Fruit fly (Drosophila melanogaster) whole organism, embryonic: ENCODE data around the gene Fbw5.

Experiments
- Blimp-1 ChIP-seq: fragments of 200-800 bp; sonication (Bioruptor generic); optimal IDR thresholded peaks from 3 replicates; lab custom pipeline; 2018; ENCODE audit warnings: missing biosample characterization, missing genetic modification characterization, mild to moderate bottlenecking, moderate library complexity, missing genetic modification reagents
- CG10321 ChIP-seq: fragments of 200-800 bp; sonication (Bioruptor generic); IDR thresholded peaks from 2 replicates; pipeline ENCODE4 v1.3.6; 2022; ENCODE audit warnings: missing biosample characterization, missing genetic modification characterization
- CG10462 ChIP-seq: fragments of 200-800 bp; sonication (Bioruptor generic); optimal IDR thresholded peaks from 2 replicates; lab custom pipeline; 2016; ENCODE audit warnings: missing biosample characterization, missing genetic modification characterization
- CG10959 ChIP-seq: fragments of 200-800 bp; sonication (Bioruptor generic); IDR thresholded peaks from 2 replicates; pipeline ENCODE4 v1.3.6; 2022; ENCODE audit warnings: missing biosample characterization, missing genetic modification characterization
- CG11085 ChIP-seq: fragments of 200-800 bp; sonication (Bioruptor generic); IDR thresholded peaks from 2 replicates; pipeline ENCODE4 v1.3.6; 2022; ENCODE audit warnings: missing biosample characterization, missing genetic modification characterization
- CG12236 ChIP-seq: fragments of 200-800 bp; sonication (Bioruptor generic); optimal IDR thresholded peaks from 2 replicates; lab custom pipeline; 2016; ENCODE audit warnings: missing biosample characterization, missing genetic modification characterization
- CG13775 ChIP-seq: fragments of 200-800 bp; sonication (Bioruptor generic); optimal IDR thresholded peaks from 3 replicates; lab custom pipeline; 2017; ENCODE audit warnings: missing biosample characterization, mild to moderate bottlenecking, missing genetic modification characterization
- CG14710 ChIP-seq: fragments of 200-800 bp; sonication (Bioruptor generic); optimal IDR thresholded peaks from 3 replicates; lab custom pipeline; 2019; ENCODE audit warnings: missing biosample characterization, mild to moderate bottlenecking, missing genetic modification characterization, moderate library complexity
- CG14860 ChIP-seq: fragments of 200-800 bp; sonication (Bioruptor generic); IDR thresholded peaks from 3 replicates; pipeline ENCODE4 v1.3.6; 2022; ENCODE audit warnings: missing biosample characterization, missing genetic modification characterization; ENCODE audit not compliant: partially characterized antibody
- CG1529 ChIP-seq: fragments of 200-800 bp; sonication (Bioruptor generic); optimal IDR thresholded peaks from 3 replicates; lab custom pipeline; 2018; ENCODE audit warnings: missing biosample characterization, missing genetic modification characterization
- CG15601 ChIP-seq: fragments of 200-800 bp; sonication (Bioruptor generic); optimal IDR thresholded peaks from 3 replicates; lab custom pipeline; 2019; ENCODE audit warnings: missing biosample characterization, mild to moderate bottlenecking, missing genetic modification characterization, moderate library complexity
- CG1647 ChIP-seq: fragments of 200-800 bp; sonication (Bioruptor generic); optimal IDR thresholded peaks from 3 replicates; lab custom pipeline; 2016; ENCODE audit warnings: missing biosample characterization, missing genetic modification characterization
- CG16815 ChIP-seq: fragments of 200-800 bp; sonication (Bioruptor generic); optimal IDR thresholded peaks from 3 replicates; lab custom pipeline; 2017; ENCODE audit warnings: missing biosample characterization, mild to moderate bottlenecking, missing genetic modification characterization
- CG17385 ChIP-seq: fragments of 200-800 bp; sonication (Bioruptor generic); optimal IDR thresholded peaks from 3 replicates; lab custom pipeline; 2018; ENCODE audit warnings: missing biosample characterization, mild to moderate bottlenecking, missing genetic modification characterization
- CG17829 ChIP-seq: fragments of 200-800 bp; optimal IDR thresholded peaks from 2 replicates; lab custom pipeline; 2019; ENCODE audit warnings: missing biosample characterization, mild to moderate bottlenecking, missing genetic modification characterization, moderate library complexity
- CG1832 ChIP-seq: fragments of 200-800 bp; sonication (Bioruptor generic); optimal IDR thresholded peaks from 2 replicates; lab custom pipeline; 2017; ENCODE audit warnings: missing biosample characterization, mild to moderate bottlenecking, missing genetic modification characterization, inconsistent platforms
- CG30431 ChIP-seq: fragments of 200-800 bp; sonication (Bioruptor generic); optimal IDR thresholded peaks from 2 replicates; lab custom pipeline; 2017; ENCODE audit warnings: missing biosample characterization, missing genetic modification characterization
- CG3163 ChIP-seq: fragments of 200-800 bp; sonication (Bioruptor generic); optimal IDR thresholded peaks from 3 replicates; lab custom pipeline; 2016; ENCODE audit warnings: missing biosample characterization, missing genetic modification characterization
- CG34376 ChIP-seq: fragments of 200-800 bp; sonication (Bioruptor generic); optimal IDR thresholded peaks from 2 replicates; lab custom pipeline; 2018; ENCODE audit warnings: missing biosample characterization, mild to moderate bottlenecking, missing genetic modification characterization
- CG5953 ChIP-seq: fragments of 200-800 bp; sonication (Bioruptor generic); IDR thresholded peaks from 2 replicates; pipeline ENCODE4 v1.3.6; 2022; ENCODE audit warnings: missing biosample characterization, missing genetic modification characterization
- CG6683 ChIP-seq: fragments of 200-800 bp; sonication (Bioruptor generic); optimal IDR thresholded peaks from 2 replicates; lab custom pipeline; 2017; ENCODE audit warnings: missing biosample characterization, mild to moderate bottlenecking, missing genetic modification characterization, missing genetic modification reagents
- CG6791 ChIP-seq: fragments of 200-800 bp; sonication (Bioruptor generic); IDR thresholded peaks from 3 replicates; pipeline ENCODE4 v1.3.6; 2022; ENCODE audit warnings: missing biosample characterization, missing genetic modification characterization; ENCODE audit not compliant: partially characterized antibody
- CG8089 ChIP-seq: fragments of 200-800 bp; sonication (Bioruptor generic); optimal IDR thresholded peaks from 3 replicates; lab custom pipeline; 2016; ENCODE audit warnings: missing biosample characterization, missing genetic modification characterization
- CTCF ChIP-seq: fragments of 200-800 bp; sonication (Bioruptor generic); optimal IDR thresholded peaks from 2 replicates; lab custom pipeline; 2017; ENCODE audit warnings: missing biosample characterization, mild to moderate bottlenecking, missing genetic modification characterization, moderate library complexity
- CrebB ChIP-seq: fragments of 200-800 bp; sonication (Bioruptor generic); optimal IDR thresholded peaks from 3 replicates; lab custom pipeline; 2018; ENCODE audit warnings: missing biosample characterization, mild to moderate bottlenecking, missing genetic modification characterization
- Elba2 ChIP-seq: fragments of 200-800 bp; sonication (Bioruptor generic); optimal IDR thresholded peaks from 3 replicates; lab custom pipeline; 2016; ENCODE audit warnings: missing biosample characterization, missing genetic modification characterization
- Fer2 ChIP-seq: fragments of 200-800 bp; sonication (Bioruptor generic); optimal IDR thresholded peaks from 2 replicates; lab custom pipeline; 2018; ENCODE audit warnings: missing biosample characterization, mild to moderate bottlenecking, missing genetic modification characterization, moderate library complexity
- H15 ChIP-seq: fragments of 200-800 bp; sonication (Bioruptor generic); IDR thresholded peaks from 3 replicates; pipeline ENCODE4 v1.3.6; 2022; ENCODE audit warnings: missing biosample characterization, missing genetic modification characterization
- HLH3B ChIP-seq: fragments of 200-800 bp; sonication (Bioruptor generic); IDR thresholded peaks from 2 replicates; pipeline ENCODE4 v1.3.6; 2022; ENCODE audit warnings: missing biosample characterization, missing genetic modification characterization
- Hey ChIP-seq: fragments of 200-800 bp; sonication (Bioruptor generic); optimal IDR thresholded peaks from 3 replicates; lab custom pipeline; 2018; ENCODE audit warnings: missing biosample characterization, mild to moderate bottlenecking, missing genetic modification characterization
- Hr78 ChIP-seq, 2 experiments: fragments of 200-800 bp in 1 of 2; fragments of >200 bp in 1 of 2; sonication (Bioruptor generic) in 1 of 2; optimal IDR thresholded peaks; 2 replicates each; lab custom pipeline; 2017 to 2019; ENCODE audit warnings: missing biosample characterization in 2 of 2, missing genetic modification characterization in 2 of 2, mild to moderate bottlenecking in 1 of 2, moderate library complexity in 1 of 2
- Lim3 ChIP-seq: fragments of 200-800 bp; sonication (Bioruptor generic); IDR thresholded peaks from 2 replicates; pipeline ENCODE4 v1.3.6; 2022; ENCODE audit warnings: missing biosample characterization, missing genetic modification characterization
- Lpt ChIP-seq: fragments of >200 bp; optimal IDR thresholded peaks from 2 replicates; lab custom pipeline; 2018; ENCODE audit warnings: missing biosample characterization, missing genetic modification characterization
- Nf-YA ChIP-seq: fragments of 200-800 bp; sonication (Bioruptor generic); IDR thresholded peaks from 2 replicates; pipeline ENCODE4 v1.3.6; 2022; ENCODE audit warnings: missing biosample characterization, missing genetic modification characterization
- Optix ChIP-seq: fragments of 200-800 bp; sonication (Bioruptor generic); IDR thresholded peaks from 3 replicates; pipeline ENCODE4 v1.3.6; 2022; ENCODE audit warnings: missing biosample characterization, missing genetic modification characterization
- Spps ChIP-seq: fragments of 200-800 bp; sonication (Bioruptor generic); optimal IDR thresholded peaks from 2 replicates; lab custom pipeline; 2018; ENCODE audit warnings: missing biosample characterization, mild to moderate bottlenecking, missing genetic modification characterization
- ac ChIP-seq: fragments of 200-800 bp; sonication (Bioruptor generic); optimal IDR thresholded peaks from 3 replicates; lab custom pipeline; 2017; ENCODE audit warnings: missing biosample characterization, mild to moderate bottlenecking, missing genetic modification characterization
- chif ChIP-seq, 2 experiments: fragments of 200-800 bp; sonication (Bioruptor generic); optimal IDR thresholded peaks; 3 replicates each; lab custom pipeline; 2016; ENCODE audit warnings: missing biosample characterization in 2 of 2, missing genetic modification characterization in 2 of 2
- chm ChIP-seq: fragments of 200-800 bp; sonication (Bioruptor generic); IDR thresholded peaks from 2 replicates; pipeline ENCODE4 v1.3.6; 2022; ENCODE audit warnings: missing biosample characterization, missing genetic modification characterization
- dpn ChIP-seq, 2 experiments: fragments of 200-800 bp; sonication (Bioruptor generic); optimal IDR thresholded peaks; 3 replicates each; lab custom pipeline; 2016; ENCODE audit warnings: missing biosample characterization in 2 of 2, missing genetic modification characterization in 2 of 2
- esg ChIP-seq: fragments of 200-800 bp; sonication (Bioruptor generic); conservative IDR thresholded peaks from 2 replicates; pipeline ENCODE4 v1.3.6; 2022; ENCODE audit warnings: missing biosample characterization, missing genetic modification characterization
- gsb ChIP-seq: fragments of 200-800 bp; sonication (Bioruptor generic); IDR thresholded peaks from 2 replicates; pipeline ENCODE4 v1.3.6; 2022; ENCODE audit warnings: missing biosample characterization, missing genetic modification characterization
- h ChIP-seq: fragments of >200 bp; optimal IDR thresholded peaks from 2 replicates; lab custom pipeline; 2017
- lab ChIP-seq: fragments of 200-800 bp; sonication (Bioruptor generic); optimal IDR thresholded peaks from 3 replicates; lab custom pipeline; 2017; ENCODE audit warnings: missing biosample characterization, missing genetic modification characterization, mild to moderate bottlenecking, moderate library complexity, missing genetic modification reagents
- mirr ChIP-seq: fragments of 200-800 bp; sonication (Bioruptor generic); optimal IDR thresholded peaks from 3 replicates; lab custom pipeline; 2018; ENCODE audit warnings: missing biosample characterization, mild to moderate bottlenecking, missing genetic modification characterization
- psq ChIP-seq: fragments of 200-800 bp; sonication (Bioruptor generic); optimal IDR thresholded peaks from 2 replicates; lab custom pipeline; 2017; ENCODE audit warnings: missing biosample characterization, missing genetic modification characterization
- ttk ChIP-seq: fragments of 200-800 bp; sonication (Bioruptor generic); IDR thresholded peaks from 2 replicates; pipeline ENCODE4 v2.1.2; 2022; ENCODE audit warnings: missing biosample characterization, missing genetic modification characterization
- twi ChIP-seq: fragments of 200-800 bp; optimal IDR thresholded peaks from 2 replicates; lab custom pipeline; 2019; ENCODE audit warnings: missing biosample characterization, mild to moderate bottlenecking, missing genetic modification characterization, moderate library complexity
- z ChIP-seq: fragments of 200-800 bp; sonication (Bioruptor generic); IDR thresholded peaks from 3 replicates; pipeline ENCODE4 v1.3.6; 2022; ENCODE audit warnings: missing biosample characterization, missing genetic modification characterization
- zen2 ChIP-seq: fragments of 200-800 bp; sonication (Bioruptor generic); IDR thresholded peaks from 3 replicates; pipeline ENCODE4 v1.3.6; 2022; ENCODE audit warnings: missing biosample characterization, missing genetic modification characterization; ENCODE audit not compliant: partially characterized antibody
- zf30C ChIP-seq: fragments of 200-800 bp; sonication (Bioruptor generic); optimal IDR thresholded peaks from 3 replicates; lab custom pipeline; 2018; ENCODE audit warnings: missing biosample characterization, mild to moderate bottlenecking, missing genetic modification characterization
- zfh2 ChIP-seq: fragments of 200-800 bp; sonication (Bioruptor generic); optimal IDR thresholded peaks from 2 replicates; lab custom pipeline; 2016; ENCODE audit warnings: missing biosample characterization, missing genetic modification characterization

Gene Fbw5

dm6 chr2L:6068544-6069251 lies 2.9 kb upstream of the Fbw5 start, which contains the start of the genes CG9150 and Pfdn1 (continued):
- no peak for TF ChIP-seq Elba2
- no peak for TF ChIP-seq Fer2
- TF ChIP-seq CG1529 (GFP tag; lab: Kevin White, UChicago) = no peak
- no peak for TF ChIP-seq Nf-YA (GFP tag; lab: Robert Waterston, UW)
- no peak for TF ChIP-seq CG1832 (GFP tag; lab: Kevin White, UChicago)
- TF ChIP-seq Hr78 (GFP tag; optimal IDR thresholded peaks at IDR 0.05; lab: Kevin White, UChicago) = no peak
- TF ChIP-seq psq (GFP tag; lab: Kevin White, UChicago) = no peak
- no peak for TF ChIP-seq CG10321 (GFP tag; lab: Robert Waterston, UW)
- no peak for TF ChIP-seq CG17385 (GFP tag; lab: Kevin White, UChicago)
- no peak for TF ChIP-seq Optix
- TF ChIP-seq CG1647 = no peak
- TF ChIP-seq CG12236 = no peak
- no peak for TF ChIP-seq dpn (GFP tag; optimal IDR thresholded peaks at IDR 0.05; lab: Kevin White, UChicago)
- TF ChIP-seq CG30431 (GFP tag; lab: Kevin White, UChicago) = no peak
- TF ChIP-seq chm = no peak
- no peak for TF ChIP-seq CG10462
- TF ChIP-seq CG17829 (tag; lab: Kevin White, UChicago) = no peak
- no peak for TF ChIP-seq esg (GFP tag; lab: Robert Waterston, UW)
- TF ChIP-seq zen2 (GFP tag; lab: Robert Waterston, UW) = peak; percentile 80
- peak; percentile 45 for TF ChIP-seq CG14710 (tag; lab: Kevin White, UChicago)
- TF ChIP-seq lab (GFP tag; lab: Kevin White, UChicago) = no peak
- TF ChIP-seq Spps (tag; lab: Kevin White, UChicago) = no peak
- TF ChIP-seq Blimp-1 (GFP tag; lab: Kevin White, UChicago) = no peak
- no peak for TF ChIP-seq CG8089 (GFP tag; lab: Kevin White, UChicago)
- TF ChIP-seq H15 (GFP tag; lab: Robert Waterston, UW) = no peak
- no peak for TF ChIP-seq CrebB (tag; lab: Kevin White, UChicago)
- TF ChIP-seq CG6683 (GFP tag; lab: Kevin White, UChicago) = no peak
- TF ChIP-seq CG13775 (GFP tag; lab: Kevin White, UChicago) = no peak
- no peak for TF ChIP-seq Lim3 (GFP tag; lab: Robert Waterston, UW)
- no peak for TF ChIP-seq ac
- TF ChIP-seq z (GFP tag; lab: Robert Waterston, UW) = no peak
- TF ChIP-seq Hey (tag; lab: Kevin White, UChicago) = no peak
- peak; percentile 87 for TF ChIP-seq CG14860
- TF ChIP-seq CG10959 (GFP tag; lab: Robert Waterston, UW) = no peak
- TF ChIP-seq zf30C (GFP tag; lab: Kevin White, UChicago) = no peak
- TF ChIP-seq Lpt (GFP tag; lab: Kevin White, UChicago) = no peak
- TF ChIP-seq CG16815 = no peak
- TF ChIP-seq h (lab: Kevin White, UChicago) = no peak
- no peak for TF ChIP-seq CG11085
- TF ChIP-seq zfh2 (GFP tag; lab: Kevin White, UChicago) = no peak
- TF ChIP-seq CG34376 (GFP tag; lab: Kevin White, UChicago) = no peak
- TF ChIP-seq CG6791 = peak; percentile 85
- no peak for TF ChIP-seq mirr
- no peak for TF ChIP-seq gsb (GFP tag; lab: Robert Waterston, UW)
- no peak for TF ChIP-seq CG3163 (GFP tag; lab: Kevin White, UChicago)
- no peak for TF ChIP-seq CG15601
- TF ChIP-seq ttk = no peak
- no peak for TF ChIP-seq chif (GFP tag; optimal IDR thresholded peaks at IDR 0.05; lab: Kevin White, UChicago)
- TF ChIP-seq CG5953 (GFP tag; lab: Robert Waterston, UW) = no peak
- TF ChIP-seq HLH3B (GFP tag; lab: Robert Waterston, UW) = no peak
- no peak for TF ChIP-seq CTCF (GFP tag; lab: Kevin White, UChicago)
- no peak for TF ChIP-seq twi (tag; lab: Kevin White, UChicago)
